Worm (Caenorhabditis elegans) whole organism, L4 larva: ENCODE results near the gene R05G6.3.
A peak's percentile ranks its signal among the peaks of the same experiment; 100 is the strongest.

Source experiments
- D1046.2 ChIP-seq: fragments of 200-800 bp; sonication (Bioruptor generic); IDR thresholded peaks from 2 replicates; pipeline ENCODE4 v1.3.6; 2022; ENCODE audit warnings: missing genetic modification characterization, missing compliant biosample characterization
- F49E8.2 ChIP-seq: sonication (generic microtip); optimal IDR thresholded peaks from 2 replicates; lab custom pipeline; 2016; ENCODE audit warnings: missing compliant biosample characterization, mild to moderate bottlenecking, missing genetic modification characterization, borderline replicate concordance
- Y48G9A.11 ChIP-seq: fragments of 200-800 bp; sonication (Bioruptor generic); IDR thresholded peaks from 2 replicates; pipeline ENCODE4 v1.3.6; 2022; ENCODE audit warnings: missing genetic modification reagents, missing genetic modification characterization, missing compliant biosample characterization
- Y5F2A.4 ChIP-seq: fragments of 200-800 bp; sonication (Bioruptor generic); optimal IDR thresholded peaks from 2 replicates; lab custom pipeline; 2018; ENCODE audit warnings: mild to moderate bottlenecking, missing genetic modification characterization, missing compliant biosample characterization
- Y75B8A.6 ChIP-seq: fragments of 200-800 bp; sonication (Bioruptor generic); IDR thresholded peaks from 2 replicates; pipeline ENCODE4 v1.3.6; 2022; ENCODE audit warnings: missing genetic modification reagents, missing genetic modification characterization, missing compliant biosample characterization
- ZK337.2 ChIP-seq: fragments of 200-800 bp; sonication (Bioruptor generic); IDR thresholded peaks from 2 replicates; pipeline ENCODE4 v1.3.6; 2022; ENCODE audit warnings: missing genetic modification reagents, missing genetic modification characterization, missing compliant biosample characterization
- aly-2 ChIP-seq: sonication (generic microtip); optimal IDR thresholded peaks from 2 replicates; lab custom pipeline; 2018; ENCODE audit warnings: missing biosample characterization, missing genetic modification characterization
- ama-1 ChIP-seq: fragments of 150-350 bp; optimal IDR thresholded peaks from 2 replicates; lab custom pipeline; 2014; ENCODE audit warnings: inconsistent platforms, mixed read lengths
- arid-1 ChIP-seq: fragments of 200-800 bp; sonication (Bioruptor generic); conservative IDR thresholded peaks from 2 replicates; pipeline ENCODE4 v1.3.6; 2022; ENCODE audit warnings: missing genetic modification reagents, missing genetic modification characterization, missing compliant biosample characterization
- attf-4 ChIP-seq: sonication (generic microtip); optimal IDR thresholded peaks from 3 replicates; lab custom pipeline; 2017; ENCODE audit warnings: missing biosample characterization, missing genetic modification characterization
- ceh-20 ChIP-seq: fragments of 200-800 bp; sonication (Bioruptor generic); IDR thresholded peaks from 2 replicates; pipeline ENCODE4 v1.3.6; 2022; ENCODE audit warnings: missing genetic modification reagents, missing genetic modification characterization, missing compliant biosample characterization
- ceh-32 ChIP-seq: sonication (generic microtip); optimal IDR thresholded peaks from 2 replicates; lab custom pipeline; 2016; ENCODE audit warnings: mild to moderate bottlenecking, missing genetic modification characterization, missing compliant biosample characterization; ENCODE audit not compliant: poor library complexity
- ceh-62 ChIP-seq: sonication (generic microtip); optimal IDR thresholded peaks from 2 replicates; lab custom pipeline; 2017; ENCODE audit warnings: missing biosample characterization, missing genetic modification characterization
- ceh-82 ChIP-seq: sonication (generic microtip); optimal IDR thresholded peaks from 2 replicates; lab custom pipeline; 2017; ENCODE audit warnings: missing biosample characterization, missing genetic modification characterization
- ces-1 ChIP-seq: fragments of 150-350 bp; sonication (generic microtip); optimal IDR thresholded peaks from 4 replicates; lab custom pipeline; 2014; ENCODE audit warnings: missing biosample characterization, missing genetic modification reagents, missing genetic modification characterization
- dmd-6 ChIP-seq: fragments of 200-800 bp; sonication (Bioruptor generic); IDR thresholded peaks from 2 replicates; pipeline ENCODE4 v1.3.6; 2022; ENCODE audit warnings: missing genetic modification reagents, missing genetic modification characterization, missing compliant biosample characterization
- dmd-9 ChIP-seq: fragments of 200-800 bp; sonication (Bioruptor generic); IDR thresholded peaks from 2 replicates; pipeline ENCODE4 v1.3.6; 2022; ENCODE audit warnings: missing genetic modification reagents, missing genetic modification characterization, missing compliant biosample characterization
- dpl-1 ChIP-seq: fragments of 150-350 bp; optimal IDR thresholded peaks from 2 replicates; lab custom pipeline; 2014; ENCODE audit warnings: missing biosample characterization, missing genetic modification reagents, missing genetic modification characterization
- duxl-1 ChIP-seq: sonication (generic microtip); optimal IDR thresholded peaks from 2 replicates; lab custom pipeline; 2016; ENCODE audit warnings: mild to moderate bottlenecking, missing genetic modification characterization, moderate library complexity, missing compliant biosample characterization; ENCODE audit not compliant: poor library complexity
- egl-27 ChIP-seq: sonication (generic microtip); optimal IDR thresholded peaks from 3 replicates; lab custom pipeline; 2017; ENCODE audit warnings: missing biosample characterization, missing genetic modification reagents, missing genetic modification characterization
- egl-43 ChIP-seq: fragments of 200-800 bp; sonication (Bioruptor generic); IDR thresholded peaks from 2 replicates; pipeline ENCODE4 v1.3.6; 2022; ENCODE audit warnings: missing genetic modification reagents, missing genetic modification characterization, missing compliant biosample characterization
- gei-8 ChIP-seq: fragments of 200-800 bp; sonication (Bioruptor generic); optimal IDR thresholded peaks from 2 replicates; lab custom pipeline; 2018; ENCODE audit warnings: mild to moderate bottlenecking, missing genetic modification characterization, missing compliant biosample characterization
- hif-1 ChIP-seq, 2 experiments: sonication (generic microtip); optimal IDR thresholded peaks; 2 replicates each; lab custom pipeline; 2016 to 2017; ENCODE audit warnings: missing compliant biosample characterization in 2 of 2, missing genetic modification characterization in 2 of 2, missing genetic modification reagents in 2 of 2, missing genotype in 2 of 2, mild to moderate bottlenecking in 1 of 2
- hlh-11 ChIP-seq: fragments of 200-800 bp; sonication (Bioruptor generic); optimal IDR thresholded peaks from 2 replicates; lab custom pipeline; 2018; ENCODE audit warnings: mild to moderate bottlenecking, missing genetic modification characterization, missing compliant biosample characterization
- hlh-30 ChIP-seq: sonication (generic microtip); optimal IDR thresholded peaks from 2 replicates; lab custom pipeline; 2017; ENCODE audit warnings: antibody characterized with exemption, mild to moderate bottlenecking, missing genetic modification characterization, missing compliant biosample characterization; ENCODE audit not compliant: insufficient read depth
- hmg-1.1 ChIP-seq: fragments of 200-800 bp; sonication (Bioruptor generic); IDR thresholded peaks from 2 replicates; pipeline ENCODE4 v1.3.6; 2022; ENCODE audit warnings: missing genetic modification reagents, missing genetic modification characterization, missing compliant biosample characterization
- lsy-2 ChIP-seq, 2 experiments: fragments of 150-350 bp in 1 of 2; sonication (generic microtip) in 1 of 2; optimal IDR thresholded peaks; 2 replicates each; lab custom pipeline; 2014 to 2017; ENCODE audit warnings: missing biosample characterization in 2 of 2, missing genetic modification characterization in 2 of 2
- madf-5 ChIP-seq, 2 experiments: fragments of 200-800 bp; sonication (Bioruptor generic); IDR thresholded peaks; 2 replicates each; pipeline ENCODE4 v1.3.6; 2022; ENCODE audit warnings: missing compliant biosample characterization in 2 of 2, missing genetic modification characterization in 2 of 2
- mes-2 ChIP-seq: sonication (generic microtip); optimal IDR thresholded peaks from 2 replicates; lab custom pipeline; 2016; ENCODE audit warnings: missing genotype, mild to moderate bottlenecking, missing genetic modification characterization, missing compliant biosample characterization; ENCODE audit not compliant: poor library complexity, severe bottlenecking
- mxl-3 ChIP-seq: fragments of 200-800 bp; sonication (Bioruptor generic); optimal IDR thresholded peaks from 2 replicates; lab custom pipeline; 2018; ENCODE audit warnings: mild to moderate bottlenecking, missing genetic modification characterization, missing compliant biosample characterization
- nhr-102 ChIP-seq: sonication (generic microtip); optimal IDR thresholded peaks from 2 replicates; lab custom pipeline; 2016; ENCODE audit warnings: mild to moderate bottlenecking, missing genetic modification characterization, moderate library complexity, missing compliant biosample characterization
- nhr-11 ChIP-seq: fragments of 150-350 bp; optimal IDR thresholded peaks from 2 replicates; lab custom pipeline; 2014; ENCODE audit warnings: missing biosample characterization, missing genetic modification characterization
- nhr-237 ChIP-seq: sonication (generic microtip); optimal IDR thresholded peaks from 2 replicates; lab custom pipeline; 2017; ENCODE audit warnings: missing biosample characterization, missing genetic modification characterization
- nhr-25 ChIP-seq: sonication (generic microtip); optimal IDR thresholded peaks from 2 replicates; lab custom pipeline; 2017; ENCODE audit warnings: missing genetic modification characterization, mild to moderate bottlenecking, missing compliant biosample characterization, antibody characterized with exemption, moderate library complexity, borderline replicate concordance; ENCODE audit not compliant: insufficient read depth
- nhr-41 ChIP-seq: fragments of 200-800 bp; sonication (Bioruptor generic); IDR thresholded peaks from 2 replicates; pipeline ENCODE4 v1.3.6; 2022; ENCODE audit warnings: missing genetic modification reagents, missing genetic modification characterization, missing compliant biosample characterization
- nhr-48 ChIP-seq: sonication (generic microtip); optimal IDR thresholded peaks from 2 replicates; lab custom pipeline; 2016; ENCODE audit warnings: mild to moderate bottlenecking, missing genetic modification characterization, missing compliant biosample characterization
- pqm-1 ChIP-seq: sonication (generic microtip); optimal IDR thresholded peaks from 2 replicates; lab custom pipeline; 2017; ENCODE audit warnings: missing biosample characterization, missing genetic modification characterization
- saeg-2 ChIP-seq: fragments of 200-800 bp; sonication (Bioruptor generic); IDR thresholded peaks from 2 replicates; pipeline ENCODE4 v1.3.6; 2022; ENCODE audit warnings: missing genetic modification reagents, missing genetic modification characterization, missing compliant biosample characterization
- skn-1 ChIP-seq: fragments of 150-350 bp; optimal IDR thresholded peaks from 2 replicates; lab custom pipeline; 2014; ENCODE audit warnings: missing biosample characterization, missing genetic modification characterization
- snpc-1.2 ChIP-seq: fragments of 200-800 bp; sonication (Bioruptor generic); IDR thresholded peaks from 2 replicates; pipeline ENCODE4 v1.3.6; 2022; ENCODE audit warnings: missing genetic modification reagents, missing genetic modification characterization, missing compliant biosample characterization
- spr-3 ChIP-seq: fragments of 200-800 bp; sonication (Bioruptor generic); optimal IDR thresholded peaks from 2 replicates; lab custom pipeline; 2018; ENCODE audit warnings: mild to moderate bottlenecking, missing genetic modification characterization, missing compliant biosample characterization
- tag-97 ChIP-seq: fragments of 200-800 bp; sonication (Bioruptor generic); IDR thresholded peaks from 2 replicates; pipeline ENCODE4 v1.3.6; 2022; ENCODE audit warnings: missing genetic modification characterization, missing compliant biosample characterization
- unc-62 ChIP-seq, 3 experiments: fragments of 150-350 bp in 1 of 3; sonication (generic microtip); optimal IDR thresholded peaks in 2 of 3; peaks in 1 of 3; 1 replicate in 1 of 3; 2 replicates in 2 of 3; lab custom pipeline; 2014 to 2017; ENCODE audit warnings: missing biosample characterization in 3 of 3, missing genetic modification characterization in 3 of 3, missing genetic modification reagents in 3 of 3, missing genotype in 1 of 3
- zag-1 ChIP-seq: fragments of 150-350 bp; optimal IDR thresholded peaks from 2 replicates; lab custom pipeline; 2014; ENCODE audit warnings: missing biosample characterization, missing genetic modification characterization
- zfp-2 ChIP-seq: sonication (generic microtip); optimal IDR thresholded peaks from 2 replicates; lab custom pipeline; 2016; ENCODE audit warnings: mild to moderate bottlenecking, missing genetic modification characterization, missing compliant biosample characterization
- zfp-3 ChIP-seq: fragments of 200-800 bp; sonication (Bioruptor generic); conservative IDR thresholded peaks from 2 replicates; pipeline ENCODE4 v1.3.6; 2022; ENCODE audit warnings: missing genetic modification reagents, missing genetic modification characterization, missing compliant biosample characterization
- zip-2 ChIP-seq: fragments of 150-350 bp; optimal IDR thresholded peaks from 2 replicates; lab custom pipeline; 2014; ENCODE audit warnings: missing biosample characterization, missing genetic modification characterization
- ztf-11 ChIP-seq: fragments of 150-350 bp; optimal IDR thresholded peaks from 2 replicates; lab custom pipeline; 2014; ENCODE audit warnings: missing biosample characterization, missing genetic modification characterization

Gene R05G6.3

ce11 chrIV:7486201-7486947 lies 30.0 kb upstream of the R05G6.3 start, which contains the start of the genes his-61 and his-62 (continued):
- TF ChIP-seq dmd-6 = peak; percentile 79
- TF ChIP-seq mxl-3 (GFP tag; lab: Kevin White, UChicago) = no peak
- no peak for TF ChIP-seq Y5F2A.4 (GFP tag; lab: Kevin White, UChicago)
- 0 out of 2 replicates have a peak, but pooled peaks have one; percentile 40 for TF ChIP-seq D1046.2 (GFP tag; lab: Robert Waterston, UW)
- no peak for TF ChIP-seq ZK337.2 (GFP tag; lab: Robert Waterston, UW)
- TF ChIP-seq ceh-20 (GFP tag; lab: Robert Waterston, UW) = no peak
- TF ChIP-seq ceh-82 (tag; lab: Kevin White, UChicago) = no peak
- TF ChIP-seq snpc-1.2 = peak; percentile 68
- peak in 1 of 2 experiments; percentile 79 for TF ChIP-seq lsy-2 (tag; optimal IDR thresholded peaks at IDR 0.05; lab: Kevin White, UChicago)
- TF ChIP-seq pqm-1 (tag; lab: Kevin White, UChicago) = peak; percentile 30
- peak; percentile 61 for TF ChIP-seq egl-43 (GFP tag; lab: Robert Waterston, UW)
- peak; percentile 11 for TF ChIP-seq hlh-30 (tag; lab: Kevin White, UChicago)
- no peak for TF ChIP-seq ces-1 (GFP tag; lab: Kevin White, UChicago)
- TF ChIP-seq nhr-25 (tag; lab: Kevin White, UChicago) = peak; percentile 8
- TF ChIP-seq hmg-1.1 (GFP tag; lab: Robert Waterston, UW) = peak; percentile 48; the same call in 1 of the 2 replicates
- TF ChIP-seq zag-1 (tag; lab: Kevin White, UChicago) = no peak
- TF ChIP-seq nhr-11 = no peak
- peak; percentile 52 for TF ChIP-seq duxl-1 (tag; lab: Kevin White, UChicago)
- no peak for TF ChIP-seq ceh-32
- TF ChIP-seq Y48G9A.11 = no peak
- no peak for TF ChIP-seq ztf-11 (tag; lab: Kevin White, UChicago)
- peak; percentile 83 for TF ChIP-seq mes-2 (tag; lab: Kevin White, UChicago)
- peak in 1 of 2 experiments; percentile 22 for TF ChIP-seq hif-1 (tag; optimal IDR thresholded peaks at IDR 0.05; lab: Kevin White, UChicago)
- peak in 1 of 2 experiments; percentile 87 for TF ChIP-seq unc-62 (GFP tag; optimal IDR thresholded peaks at IDR 0.05 in 1 of 2; lab: Kevin White, UChicago)
- no peak for TF ChIP-seq unc-62 (tag; optimal IDR thresholded peaks at IDR 0.05; lab: Kevin White, UChicago)
- TF ChIP-seq dpl-1 = peak; percentile 42
- TF ChIP-seq arid-1 (GFP tag; lab: Robert Waterston, UW) = peak; percentile 4; the same call in 1 of the 2 replicates
- TF ChIP-seq zfp-2 (tag; lab: Kevin White, UChicago) = no peak
- no peak for TF ChIP-seq ceh-62 (tag; lab: Kevin White, UChicago)
- TF ChIP-seq gei-8 (GFP tag; lab: Kevin White, UChicago) = no peak
- TF ChIP-seq nhr-102 (tag; lab: Kevin White, UChicago) = peak; percentile 86
- no peak for TF ChIP-seq ama-1 (lab: Kevin White, UChicago)
- no peak for TF ChIP-seq dmd-9 (GFP tag; lab: Robert Waterston, UW)
- TF ChIP-seq tag-97 = no peak
- TF ChIP-seq egl-27 (tag; lab: Kevin White, UChicago) = no peak
- TF ChIP-seq skn-1 = no peak
- TF ChIP-seq nhr-41 (GFP tag; lab: Robert Waterston, UW) = 0 out of 2 replicates have a peak, but pooled peaks have one; percentile 20
- TF ChIP-seq spr-3 = no peak
- peak; percentile 10 for TF ChIP-seq F49E8.2
- no peak for TF ChIP-seq zip-2 (tag; lab: Kevin White, UChicago)
- no peak for TF ChIP-seq zfp-3 (GFP tag; lab: Robert Waterston, UW)
- TF ChIP-seq Y75B8A.6 (GFP tag; lab: Robert Waterston, UW) = no peak
- TF ChIP-seq nhr-237 (tag; lab: Kevin White, UChicago) = no peak
- no peak for TF ChIP-seq aly-2 (tag; lab: Kevin White, UChicago)
- TF ChIP-seq madf-5 (GFP tag; IDR thresholded peaks at IDR 0.05; lab: Robert Waterston, UW) = no peak
- 0 out of 2 replicates have a peak, but pooled peaks have one; percentile 46 for TF ChIP-seq saeg-2 (GFP tag; lab: Robert Waterston, UW)
- TF ChIP-seq hlh-11 (tag; lab: Kevin White, UChicago) = peak; percentile 91
- TF ChIP-seq nhr-48 (tag; lab: Kevin White, UChicago) = peak; percentile 97
- no peak for TF ChIP-seq attf-4 (tag; lab: Kevin White, UChicago)
